Worm (Caenorhabditis elegans): ENCODE results near the gene ugt-45.
A peak's percentile ranks its signal among the peaks of the same experiment; 100 is the strongest.

Gene ugt-45

ce11 chrIV:3738655-3739403 lies 12.1 kb downstream of the ugt-45 start, which contains the start of gene nape-2 (continued):
- peak; percentile 6 for TF ChIP-seq mes-2 (tag; optimal IDR thresholded peaks at IDR 0.05; ENCODE audit: poor library complexity, severe bottlenecking)
- TF ChIP-seq T26A8.4 (GFP tag; IDR thresholded peaks at IDR 0.05) = no peak
- TF ChIP-seq jun-1 (tag; optimal IDR thresholded peaks at IDR 0.05) = no peak
- TF ChIP-seq dmd-8 (GFP tag; IDR thresholded peaks at IDR 0.05) = no peak
- TF ChIP-seq pha-4 (GFP tag; IDR thresholded peaks at IDR 0.05) = no peak
- no peak for TF ChIP-seq pha-4 (tag; optimal IDR thresholded peaks at IDR 0.05)
- TF ChIP-seq duxl-1 (tag; optimal IDR thresholded peaks at IDR 0.05; ENCODE audit: poor library complexity) = no peak
- no peak for TF ChIP-seq F26F4.8 (GFP tag; conservative IDR thresholded peaks at IDR 0.05)
- TF ChIP-seq aly-2 (tag; optimal IDR thresholded peaks at IDR 0.05) = no peak
- TF ChIP-seq F44E2.7 (GFP tag; IDR thresholded peaks at IDR 0.05) = no peak
- no peak for TF ChIP-seq daf-12 (tag; optimal IDR thresholded peaks at IDR 0.05)
- TF ChIP-seq D1046.2 (GFP tag; IDR thresholded peaks at IDR 0.05) = no peak
- TF ChIP-seq nhr-102 (tag; optimal IDR thresholded peaks at IDR 0.05) = peak; percentile 37
- no peak for TF ChIP-seq mxl-2 (GFP tag; conservative IDR thresholded peaks at IDR 0.05)
- no peak for TF ChIP-seq T20F7.1 (GFP tag; optimal IDR thresholded peaks at IDR 0.05)
- no peak for TF ChIP-seq daf-8 (GFP tag; IDR thresholded peaks at IDR 0.05)
- TF ChIP-seq pqm-1 (tag; optimal IDR thresholded peaks at IDR 0.05) = no peak
- no peak for TF ChIP-seq mdt-29 (GFP tag; IDR thresholded peaks at IDR 0.05)
- TF ChIP-seq zip-11 (GFP tag; IDR thresholded peaks at IDR 0.05) = no peak
- no peak for TF ChIP-seq cey-2 (tag; optimal IDR thresholded peaks at IDR 0.05; ENCODE audit: borderline replicate concordance, insufficient read depth)
- no peak for TF ChIP-seq lin-1 (GFP tag; IDR thresholded peaks at IDR 0.05)
- TF ChIP-seq spr-3 (GFP tag; optimal IDR thresholded peaks at IDR 0.05) = no peak
- TF ChIP-seq nhr-6 (tag; optimal IDR thresholded peaks at IDR 0.05) = no peak
- no peak for TF ChIP-seq tag-97 (GFP tag; IDR thresholded peaks at IDR 0.05)
- TF ChIP-seq nhr-10 (tag; optimal IDR thresholded peaks at IDR 0.05) = no peak
- TF ChIP-seq aha-1 (tag) = peak; percentile 97
- peak; percentile 30 for TF ChIP-seq dpl-1 (GFP tag; optimal IDR thresholded peaks at IDR 0.05)
- no peak for TF ChIP-seq snpc-4 (tag; optimal IDR thresholded peaks at IDR 0.05)
- peak; percentile 76 for TF ChIP-seq lin-38 (GFP tag; IDR thresholded peaks at IDR 0.05)
- TF ChIP-seq rbr-2 (tag; optimal IDR thresholded peaks at IDR 0.05) = no peak
- no peak for TF ChIP-seq skn-1 (tag; optimal IDR thresholded peaks at IDR 0.05)

- no peak for TF ChIP-seq lsy-2 (tag; optimal IDR thresholded peaks at IDR 0.05)
- TF ChIP-seq set-16 (GFP tag; IDR thresholded peaks at IDR 0.05) = peak; percentile 56
- no peak for TF ChIP-seq lin-39 (tag; optimal IDR thresholded peaks at IDR 0.05)
Observed at ce11 chrIV:3736244-3736643, 14.7 kb downstream of the ugt-45 start.

ce11 chrIV:3733287-3733686 lies 17.6 kb downstream of the ugt-45 start:
- TF ChIP-seq nhr-11 (tag; optimal IDR thresholded peaks at IDR 0.05) (no peak), set-16 (GFP tag; IDR thresholded peaks at IDR 0.05) (no peak), zip-2 (tag; optimal IDR thresholded peaks at IDR 0.05) (no peak), ceh-44 (GFP tag; IDR thresholded peaks at IDR 0.05) (no peak), F26F4.8 (GFP tag; conservative IDR thresholded peaks at IDR 0.05) (no peak), mes-2 (tag; optimal IDR thresholded peaks at IDR 0.05; ENCODE audit: poor library complexity, severe bottlenecking) (no peak), cey-2 (tag; optimal IDR thresholded peaks at IDR 0.05; ENCODE audit: borderline replicate concordance, insufficient read depth) (no peak), daf-8 (GFP tag; IDR thresholded peaks at IDR 0.05) (no peak), F49E8.2 (tag; optimal IDR thresholded peaks at IDR 0.05; ENCODE audit: borderline replicate concordance) (no peak), dmd-8 (GFP tag; IDR thresholded peaks at IDR 0.05) (no peak)

Measured in whole organism, L4 larva.